Worm (Caenorhabditis elegans): ENCODE measurements around the gene clec-177.

clec-177 gene

ce11 chrIV:5011025-5011424 is 24.7 kb downstream of the clec-177 start:
- TF ChIP-seq snpc-1.2 (GFP tag; IDR thresholded peaks at IDR 0.05), result peak; percentile 74

DNA sequence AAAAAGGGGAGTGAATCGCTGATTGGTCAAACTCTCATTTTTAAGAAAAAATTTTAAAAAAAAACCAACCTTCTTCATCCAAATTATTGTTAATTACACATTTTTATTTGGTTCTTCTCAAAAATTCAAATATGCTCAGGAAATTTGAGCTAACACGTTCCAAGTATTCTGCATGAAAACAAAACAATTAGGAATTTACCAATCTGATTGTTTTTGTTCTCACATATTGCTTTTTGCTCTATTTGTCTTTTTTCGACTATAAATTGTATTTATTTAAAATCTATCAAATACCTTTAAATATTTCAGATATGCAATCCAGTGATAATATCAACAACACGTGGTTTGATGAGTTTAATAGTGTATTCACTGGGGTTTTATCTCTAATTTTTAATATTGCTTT is 25.9 kb downstream of the clec-177 start, which contains the start of gene srm-1:
srm-1 (plus strand) TSS at position 301 of the 400 bp plus-strand sequence.
- TF ChIP-seq zip-2 (tag; optimal IDR thresholded peaks at IDR 0.05) (no peak), mdl-1 (tag; optimal IDR thresholded peaks at IDR 0.05) (no peak), lin-1 (GFP tag; IDR thresholded peaks at IDR 0.05) (no peak), aly-2 (tag; optimal IDR thresholded peaks at IDR 0.05) (no peak), Y105C5A.15 (GFP tag; IDR thresholded peaks at IDR 0.05) (no peak), Y75B8A.6 (GFP tag; IDR thresholded peaks at IDR 0.05) (no peak), egl-27 (tag; optimal IDR thresholded peaks at IDR 0.05) (no peak), tag-97 (GFP tag; IDR thresholded peaks at IDR 0.05) (no peak), fos-1 (tag; optimal IDR thresholded peaks at IDR 0.05) (no peak), madf-5 (GFP tag; IDR thresholded peaks at IDR 0.05) (no peak), F49E8.2 (tag; optimal IDR thresholded peaks at IDR 0.05; ENCODE audit: borderline replicate concordance) (no peak), T20F7.1 (GFP tag; optimal IDR thresholded peaks at IDR 0.05) (no peak), cey-2 (tag; optimal IDR thresholded peaks at IDR 0.05; ENCODE audit: borderline replicate concordance, insufficient read depth) (no peak)

DNA sequence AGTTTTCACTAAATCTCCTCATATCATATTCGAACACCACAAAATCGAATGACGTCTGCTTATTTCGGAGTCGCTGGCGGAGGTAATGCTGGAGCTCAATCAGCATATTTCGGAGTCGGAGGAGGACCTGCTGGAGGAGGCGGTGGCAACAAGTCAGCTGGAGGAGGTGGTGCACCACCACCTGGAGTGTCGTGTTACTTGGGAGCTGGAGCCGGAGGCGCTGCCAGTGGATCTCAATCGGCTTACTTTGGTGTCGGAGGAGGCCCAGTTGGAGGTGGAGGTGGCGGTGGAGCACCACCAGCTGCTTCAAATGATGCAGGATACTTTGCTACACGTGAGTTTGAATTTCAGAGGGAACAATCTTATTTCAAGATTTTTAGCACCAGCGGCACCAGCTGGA is 30.1 kb downstream of the clec-177 start, which contains the start of gene ssq-4:
ssq-4 (plus strand) TSS at position 19 of the 400 bp plus-strand sequence.
- TF ChIP-seq set-16 (GFP tag; IDR thresholded peaks at IDR 0.05), result peak; percentile 83

ce11 chrIV:5017075-5017474 is 30.7 kb downstream of the clec-177 start, which contains the start of gene T28H11.7:
Gene T28H11.7 (minus strand): TSS chrIV:5017175.
- TF ChIP-seq set-16 (GFP tag; IDR thresholded peaks at IDR 0.05), result peak; percentile 82

DNA sequence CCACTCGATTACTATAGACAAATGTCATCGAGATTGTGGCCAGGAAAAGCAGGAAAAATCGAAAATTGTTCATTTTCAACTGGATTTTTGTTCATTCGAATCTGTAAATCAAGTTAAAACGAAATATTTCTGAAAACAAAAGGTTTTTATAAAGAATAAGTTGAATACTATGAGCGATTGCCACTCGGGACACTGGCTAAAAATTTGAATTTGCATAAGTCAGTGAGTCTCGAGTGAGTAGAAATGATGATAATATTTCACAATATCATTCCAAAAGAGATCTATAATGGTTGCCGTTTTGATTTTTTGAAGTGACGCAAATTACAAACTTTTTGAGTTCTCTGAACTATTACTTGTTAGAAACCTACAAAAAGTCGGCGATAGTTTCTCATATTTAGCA is 34.2 kb downstream of the clec-177 start, which contains the start of gene T28H11.8:
T28H11.8 (minus strand) TSS at position 101 of the 400 bp plus-strand sequence.
- TF ChIP-seq madf-5 (GFP tag; IDR thresholded peaks at IDR 0.05) (no peak), dmd-6 (GFP tag; IDR thresholded peaks at IDR 0.05) (no peak), lin-38 (GFP tag; IDR thresholded peaks at IDR 0.05) (no peak), unc-130 (GFP tag; optimal IDR thresholded peaks at IDR 0.05) (no peak), ceh-32 (tag; optimal IDR thresholded peaks at IDR 0.05; ENCODE audit: poor library complexity) (no peak), aha-1 (tag) (peak; percentile 30), arid-1 (GFP tag; conservative IDR thresholded peaks at IDR 0.05) (no peak)

- TF ChIP-seq sdz-12 (GFP tag; optimal IDR thresholded peaks at IDR 0.05) (no peak), jun-1 (tag; optimal IDR thresholded peaks at IDR 0.05) (no peak), saeg-2 (GFP tag; IDR thresholded peaks at IDR 0.05) (no peak), nhr-42 (GFP tag; IDR thresholded peaks at IDR 0.05) (no peak), ceh-32 (tag; optimal IDR thresholded peaks at IDR 0.05; ENCODE audit: poor library complexity) (no peak), ceh-82 (tag; optimal IDR thresholded peaks at IDR 0.05) (no peak), tag-97 (GFP tag; IDR thresholded peaks at IDR 0.05) (no peak), dmd-8 (GFP tag; IDR thresholded peaks at IDR 0.05) (no peak), ZK337.2 (GFP tag; IDR thresholded peaks at IDR 0.05) (no peak), ztf-11 (tag; optimal IDR thresholded peaks at IDR 0.05) (no peak), nhr-111 (GFP tag; optimal IDR thresholded peaks at IDR 0.05) (no peak), hif-1 (tag; optimal IDR thresholded peaks at IDR 0.05) (no peak), daf-16 (GFP tag; optimal IDR thresholded peaks at IDR 0.05) (no peak), daf-16 (tag; optimal IDR thresholded peaks at IDR 0.05) (no peak), Y105C5A.15 (GFP tag; IDR thresholded peaks at IDR 0.05) (no peak), lin-1 (GFP tag; IDR thresholded peaks at IDR 0.05) (no peak), nhr-10 (tag; optimal IDR thresholded peaks at IDR 0.05) (no peak), nhr-25 (tag; optimal IDR thresholded peaks at IDR 0.05; ENCODE audit: borderline replicate concordance, insufficient read depth) (no peak), daf-19 (GFP tag; conservative IDR thresholded peaks at IDR 0.05) (no peak), Y5F2A.4 (GFP tag; optimal IDR thresholded peaks at IDR 0.05) (no peak)
Observed at ce11 chrIV:5025646-5026045, 39.3 kb downstream of the clec-177 start, which contains the start of gene C09B9.85. Gene C09B9.85 (minus strand): TSS chrIV:5025746.
